Fruit fly (Drosophila melanogaster): ENCODE data around the gene fz4.
A peak's percentile ranks its signal among the peaks of the same experiment; 100 is the strongest.

dm6 chrX:7086539-7086938 lies 23.6 kb downstream of the fz4 start:
- no peak for TF ChIP-seq CG11762 (GFP tag; optimal IDR thresholded peaks at IDR 0.05; ENCODE audit: insufficient read depth)
- no peak for TF ChIP-seq CG11902 (GFP tag; optimal IDR thresholded peaks at IDR 0.05)
- TF ChIP-seq cyc (GFP tag; optimal IDR thresholded peaks at IDR 0.05) = peak; percentile 41
- TF ChIP-seq Eip75B (GFP tag; optimal IDR thresholded peaks at IDR 0.05) = no peak
- no peak for TF ChIP-seq Sox102F (GFP tag; optimal IDR thresholded peaks at IDR 0.05)
- no peak for TF ChIP-seq fd85E (GFP tag; optimal IDR thresholded peaks at IDR 0.05)
- no peak for TF ChIP-seq CG11294 (GFP tag; IDR thresholded peaks at IDR 0.05)
- no peak for TF ChIP-seq Blimp-1 (GFP tag; optimal IDR thresholded peaks at IDR 0.05)
- TF ChIP-seq CG3032 (tag; optimal IDR thresholded peaks at IDR 0.05) = no peak
- TF ChIP-seq Hr4 (GFP tag; optimal IDR thresholded peaks at IDR 0.05) = peak; percentile 32
- TF ChIP-seq Met (GFP tag; optimal IDR thresholded peaks at IDR 0.05) = peak; percentile 40
- no peak for TF ChIP-seq Lpt (GFP tag; optimal IDR thresholded peaks at IDR 0.05)
- no peak for TF ChIP-seq fd59A (GFP tag; optimal IDR thresholded peaks at IDR 0.05)

All from whole organism, prepupa.